Fruit fly (Drosophila melanogaster): ENCODE measurements around the gene Rpt2.

The Rpt2 gene

DNA sequence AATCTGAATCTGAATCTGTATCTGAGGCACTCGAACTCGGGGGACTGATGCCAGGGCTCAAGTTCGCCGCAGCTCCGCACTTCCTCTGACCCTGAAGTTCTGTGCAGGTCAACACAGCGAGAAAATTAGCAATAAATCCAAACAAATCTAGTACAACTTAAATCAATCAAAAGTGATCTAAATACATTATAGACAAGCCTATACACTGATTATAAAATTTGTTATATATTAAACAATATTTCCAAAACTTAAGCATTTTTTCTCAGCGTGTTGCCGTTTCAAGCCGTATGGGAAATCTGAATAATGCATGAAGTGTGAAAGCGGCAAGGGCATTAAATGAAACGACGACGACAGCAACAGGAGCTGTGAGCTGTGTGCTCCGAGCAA is 16.3 kb downstream of the Rpt2 start:
- TF ChIP-seq pan (optimal IDR thresholded peaks at IDR 0.05) (no peak), dsf (GFP tag; optimal IDR thresholded peaks at IDR 0.05; ENCODE audit: borderline replicate concordance) (peak; percentile 82), woc (GFP tag; optimal IDR thresholded peaks at IDR 0.05) (peak; percentile 90), CG9705 (GFP tag; optimal IDR thresholded peaks at IDR 0.05) (peak; percentile 80), N (GFP tag; optimal IDR thresholded peaks at IDR 0.05) (no peak), dl (GFP tag; optimal IDR thresholded peaks at IDR 0.05; ENCODE audit: insufficient read depth in 1 of 2, partially characterized antibody in 2 of 2) (no peak), usp (GFP tag; optimal IDR thresholded peaks at IDR 0.05) (no peak), Hnf4 (GFP tag; optimal IDR thresholded peaks at IDR 0.05) (peak; percentile 92), HLH106 (tag; optimal IDR thresholded peaks at IDR 0.05) (peak; percentile 94), tai (GFP tag; optimal IDR thresholded peaks at IDR 0.05) (peak; percentile 88), ey (GFP tag; optimal IDR thresholded peaks at IDR 0.05) (peak; percentile 93), Dfd (GFP tag; optimal IDR thresholded peaks at IDR 0.05) (no peak), Mio (GFP tag; optimal IDR thresholded peaks at IDR 0.05) (no peak), Jra (GFP tag; optimal IDR thresholded peaks at IDR 0.05) (peak; percentile 71), Sp1 (GFP tag; optimal IDR thresholded peaks at IDR 0.05) (peak; percentile 94), Abd-B (GFP tag; optimal IDR thresholded peaks at IDR 0.05) (no peak), foxo (GFP tag; optimal IDR thresholded peaks at IDR 0.05) (peak in 1 of 2 experiments; percentile 95), rgr (GFP tag; optimal IDR thresholded peaks at IDR 0.05) (peak; percentile 95), CrebA (GFP tag; optimal IDR thresholded peaks at IDR 0.05; ENCODE audit: borderline replicate concordance) (peak; percentile 48), Rel (GFP tag; optimal IDR thresholded peaks at IDR 0.05) (peak; percentile 79), Rel (tag; optimal IDR thresholded peaks at IDR 0.05) (peak; percentile 68), lola (GFP tag; optimal IDR thresholded peaks at IDR 0.05) (no peak), dmrt93B (GFP tag; optimal IDR thresholded peaks at IDR 0.05) (peak; percentile 86), sage (GFP tag; optimal IDR thresholded peaks at IDR 0.05) (peak; percentile 93), OdsH (GFP tag; optimal IDR thresholded peaks at IDR 0.05) (peak; percentile 95), Hr78 (GFP tag; optimal IDR thresholded peaks at IDR 0.05) (no peak), Hr83 (GFP tag; optimal IDR thresholded peaks at IDR 0.05; ENCODE audit: poor library complexity, severe bottlenecking) (no peak), Vsx2 (GFP tag; optimal IDR thresholded peaks at IDR 0.05; ENCODE audit: partially characterized antibody) (no peak), psq (GFP tag; optimal IDR thresholded peaks at IDR 0.05) (peak; percentile 89), brk (GFP tag; optimal IDR thresholded peaks at IDR 0.05) (peak; percentile 89), Dif (GFP tag; optimal IDR thresholded peaks at IDR 0.05; ENCODE audit: partially characterized antibody) (no peak), h (GFP tag; optimal IDR thresholded peaks at IDR 0.05) (peak; percentile 95), Myc (optimal IDR thresholded peaks at IDR 0.05) (no peak), GATAd (GFP tag; optimal IDR thresholded peaks at IDR 0.05) (peak; percentile 19), fru (GFP tag; optimal IDR thresholded peaks at IDR 0.05) (peak; percentile 94), jim (GFP tag; optimal IDR thresholded peaks at IDR 0.05) (no peak), br (GFP tag; optimal IDR thresholded peaks at IDR 0.05) (peak; percentile 94), CG32264 (GFP tag; optimal IDR thresholded peaks at IDR 0.05) (peak; percentile 80), sv (GFP tag; optimal IDR thresholded peaks at IDR 0.05) (no peak)

DNA sequence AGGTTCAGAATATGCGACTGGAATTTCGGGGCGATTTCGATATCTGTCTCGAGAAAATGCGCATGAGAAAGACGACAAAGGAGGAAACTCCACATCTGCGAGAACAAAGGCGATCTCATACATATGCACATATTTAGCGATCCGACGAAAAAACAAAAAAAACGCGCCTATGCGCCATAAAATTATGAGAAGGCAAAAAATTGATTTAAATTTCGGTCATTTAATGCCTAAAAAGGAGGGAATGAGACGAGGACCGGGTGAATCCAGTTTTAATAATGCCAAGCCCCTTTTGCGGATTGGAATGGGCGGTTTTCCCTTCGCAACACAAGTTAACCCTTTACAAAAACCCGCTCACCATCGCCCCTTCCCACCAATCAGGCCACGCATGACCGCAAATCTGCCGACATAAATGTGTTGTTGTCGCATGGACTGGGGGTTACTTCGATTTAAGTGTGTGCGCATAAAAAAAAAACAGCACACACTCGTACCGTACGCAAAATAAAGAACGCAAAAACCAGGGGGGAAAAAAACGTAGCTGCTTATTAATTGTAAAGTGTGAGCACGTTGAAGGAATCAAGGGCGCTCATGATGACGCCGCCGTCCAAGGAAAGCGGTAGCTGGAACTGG is 16.8 kb downstream of the Rpt2 start:
- peak; percentile 3 for TF ChIP-seq Vsx2 (GFP tag; optimal IDR thresholded peaks at IDR 0.05; ENCODE audit: partially characterized antibody)
- TF ChIP-seq Dif (GFP tag; optimal IDR thresholded peaks at IDR 0.05; ENCODE audit: partially characterized antibody): peak; percentile 1
- no peak for TF ChIP-seq woc (GFP tag; optimal IDR thresholded peaks at IDR 0.05)
- no peak for TF ChIP-seq Jra (GFP tag; optimal IDR thresholded peaks at IDR 0.05)
- TF ChIP-seq Rel (GFP tag; optimal IDR thresholded peaks at IDR 0.05): no peak
- TF ChIP-seq Rel (tag; optimal IDR thresholded peaks at IDR 0.05): no peak
- no peak for TF ChIP-seq rgr (GFP tag; optimal IDR thresholded peaks at IDR 0.05)
- no peak for TF ChIP-seq Hnf4 (GFP tag; optimal IDR thresholded peaks at IDR 0.05)
- TF ChIP-seq Sp1 (GFP tag; optimal IDR thresholded peaks at IDR 0.05): no peak
- TF ChIP-seq brk (GFP tag; optimal IDR thresholded peaks at IDR 0.05): no peak
